Fruit fly (Drosophila melanogaster) Kc167 (cell line): Measurements from ENCODE around the gene sud1.

Experiments
- Myc ChIP-seq: fragments of >200 bp; optimal IDR thresholded peaks from 2 replicates; lab custom pipeline; 2017; ENCODE audit warnings: missing external identifiers
- Sin3A ChIP-seq: fragments of >200 bp; optimal IDR thresholded peaks from 2 replicates; lab custom pipeline; 2018; ENCODE audit warnings: missing external identifiers
- h ChIP-seq: fragments of >200 bp; optimal IDR thresholded peaks from 3 replicates; lab custom pipeline; 2018; ENCODE audit warnings: missing external identifiers
- insv ChIP-seq: fragments of >200 bp; optimal IDR thresholded peaks from 3 replicates; lab custom pipeline; 2018; ENCODE audit warnings: missing external identifiers
- psq ChIP-seq: fragments of >200 bp; optimal IDR thresholded peaks from 2 replicates; lab custom pipeline; 2017; ENCODE audit warnings: missing external identifiers
- ttk ChIP-seq: sonication (Bioruptor generic); optimal IDR thresholded peaks from 2 replicates; lab custom pipeline; 2017; ENCODE audit warnings: missing external identifiers

Gene sud1

dm6 chr3R:24917814-24918636 is at the start of gene sud1, which contains the start of the genes PIG-S and CG11168:
Gene sud1 (minus strand): TSS chr3R:24917864.
Gene PIG-S (minus strand): TSS chr3R:24917864.
Gene CG11168 (plus strand): TSS chr3R:24918106.
- TF ChIP-seq ttk (lab: Kevin White, UChicago) (no peak), Sin3A (no peak), psq (lab: Kevin White, UChicago) (no peak), insv (lab: Kevin White, UChicago) (no peak), Myc (lab: Kevin White, UChicago) (no peak), h (lab: Kevin White, UChicago) (no peak)

- TF ChIP-seq h (lab: Kevin White, UChicago) (no peak), Sin3A (no peak), insv (lab: Kevin White, UChicago) (no peak), psq (lab: Kevin White, UChicago) (no peak), ttk (lab: Kevin White, UChicago) (no peak), Myc (lab: Kevin White, UChicago) (no peak)
These were observed 48.9 kb upstream of the sud1 start for dm6 chr3R:24966578-24966977.

- TF ChIP-seq h (lab: Kevin White, UChicago) (no peak), Myc (lab: Kevin White, UChicago) (no peak), psq (lab: Kevin White, UChicago) (no peak), Sin3A (no peak), ttk (lab: Kevin White, UChicago) (no peak), insv (lab: Kevin White, UChicago) (no peak)
These were observed 47.7 kb upstream of the sud1 start for dm6 chr3R:24965403-24965802.

- no peak for TF ChIP-seq Myc (lab: Kevin White, UChicago)
- TF ChIP-seq h (lab: Kevin White, UChicago), result no peak
- no peak for TF ChIP-seq psq (lab: Kevin White, UChicago)
- no peak for TF ChIP-seq ttk (lab: Kevin White, UChicago)
- no peak for TF ChIP-seq insv (lab: Kevin White, UChicago)
- no peak for TF ChIP-seq Sin3A
These were observed 44.8 kb upstream of the sud1 start for dm6 chr3R:24962470-24962869.

dm6 chr3R:24953152-24953551 is 35.5 kb upstream of the sud1 start:
- TF ChIP-seq Sin3A (no peak), Myc (lab: Kevin White, UChicago) (no peak), h (lab: Kevin White, UChicago) (no peak), insv (lab: Kevin White, UChicago) (no peak), ttk (lab: Kevin White, UChicago) (no peak), psq (lab: Kevin White, UChicago) (no peak)

dm6 chr3R:24947332-24947731 is 29.7 kb upstream of the sud1 start, which contains the start of gene mah:
Gene mah (plus strand): TSS chr3R:24947632.
- no peak for TF ChIP-seq ttk (lab: Kevin White, UChicago)
- no peak for TF ChIP-seq insv (lab: Kevin White, UChicago)
- no peak for TF ChIP-seq Myc (lab: Kevin White, UChicago)
- TF ChIP-seq h (lab: Kevin White, UChicago), result no peak
- TF ChIP-seq Sin3A, result no peak
- TF ChIP-seq psq (lab: Kevin White, UChicago), result no peak

- TF ChIP-seq insv (lab: Kevin White, UChicago) (no peak), psq (lab: Kevin White, UChicago) (peak; percentile 44)
These were observed 27.5 kb upstream of the sud1 start, which contains the start of the genes ssh and Nmnat for dm6 chr3R:24944920-24945853. Gene ssh (minus strand): TSS chr3R:24944956. Gene Nmnat (plus strand): TSS chr3R:24945237.

dm6 chr3R:24938049-24938448 is 20.4 kb upstream of the sud1 start, which contains the start of gene Osbp:
Gene Osbp (minus strand): TSS chr3R:24938222.
- TF ChIP-seq h (lab: Kevin White, UChicago) (no peak), ttk (lab: Kevin White, UChicago) (no peak), Sin3A (no peak), Myc (lab: Kevin White, UChicago) (no peak)

- TF ChIP-seq ttk (lab: Kevin White, UChicago), result no peak
- TF ChIP-seq Sin3A, result no peak
- TF ChIP-seq insv (lab: Kevin White, UChicago), result no peak
- TF ChIP-seq Myc (lab: Kevin White, UChicago), result no peak
- TF ChIP-seq h (lab: Kevin White, UChicago), result no peak
- no peak for TF ChIP-seq psq (lab: Kevin White, UChicago)
These were observed 18.1 kb upstream of the sud1 start for dm6 chr3R:24935758-24936157.

dm6 chr3R:24934542-24934941 is 16.9 kb upstream of the sud1 start:
- TF ChIP-seq insv (lab: Kevin White, UChicago) (no peak), h (lab: Kevin White, UChicago) (no peak), psq (lab: Kevin White, UChicago) (no peak), ttk (lab: Kevin White, UChicago) (no peak), Myc (lab: Kevin White, UChicago) (no peak)

dm6 chr3R:24931856-24932255 is 14.2 kb upstream of the sud1 start, which contains the start of gene CG11771:
Gene CG11771 (plus strand): TSS chr3R:24932010.
- TF ChIP-seq psq (lab: Kevin White, UChicago) (no peak), ttk (lab: Kevin White, UChicago) (no peak), Myc (lab: Kevin White, UChicago) (no peak), Sin3A (no peak), h (lab: Kevin White, UChicago) (no peak), insv (lab: Kevin White, UChicago) (no peak)
